Fruit fly (Drosophila melanogaster): ENCODE results near the gene CG14540.

- TF ChIP-seq CG34367 (tag; optimal IDR thresholded peaks at IDR 0.05) (no peak), CG32121 (GFP tag; IDR thresholded peaks at IDR 0.05) (no peak), D1 (tag; optimal IDR thresholded peaks at IDR 0.05) (no peak), gl (tag; optimal IDR thresholded peaks at IDR 0.05) (no peak), CG12605 (GFP tag; IDR thresholded peaks at IDR 0.05) (no peak), Ets98B (GFP tag; IDR thresholded peaks at IDR 0.05) (no peak), rn (GFP tag; IDR thresholded peaks at IDR 0.05) (no peak)
These were observed 43.7 kb downstream of the CG14540 start for dm6 chr3R:26002570-26003332.
